Worm (Caenorhabditis elegans): Measurements from ENCODE around the gene ags-3.

ags-3 gene

ce11 chrX:5297942-5298611 is 5.3 kb downstream of the ags-3 start, which contains the start of gene ift-81 (continued):
- peak in 1 of 2 experiments; percentile 8 for TF ChIP-seq ztf-11 (tag; optimal IDR thresholded peaks at IDR 0.05)
- no peak for TF ChIP-seq sox-4 (tag; optimal IDR thresholded peaks at IDR 0.05)
- no peak for TF ChIP-seq F16B12.6 (tag; optimal IDR thresholded peaks at IDR 0.05)
- TF ChIP-seq irx-1 (tag; optimal IDR thresholded peaks at IDR 0.05): no peak
- no peak for TF ChIP-seq jun-1 (tag; optimal IDR thresholded peaks at IDR 0.05)
- TF ChIP-seq unc-130 (tag; optimal IDR thresholded peaks at IDR 0.05): no peak
- TF ChIP-seq skn-1 (tag; optimal IDR thresholded peaks at IDR 0.05): peak; percentile 37
- TF ChIP-seq aha-1 (tag; optimal IDR thresholded peaks at IDR 0.05): no peak
- no peak for TF ChIP-seq unc-30 (tag; optimal IDR thresholded peaks at IDR 0.05)
- no peak for TF ChIP-seq mep-1 (tag; optimal IDR thresholded peaks at IDR 0.05)
- no peak for TF ChIP-seq nhr-85 (tag)
- TF ChIP-seq vab-15 (tag; optimal IDR thresholded peaks at IDR 0.05): no peak
- TF ChIP-seq nhr-84 (tag; optimal IDR thresholded peaks at IDR 0.05): no peak
- TF ChIP-seq ceh-63 (GFP tag; optimal IDR thresholded peaks at IDR 0.05): no peak
- peak; percentile 68 for TF ChIP-seq dsc-1 (tag; optimal IDR thresholded peaks at IDR 0.05)
- peak; percentile 26 for TF ChIP-seq lin-39 (tag; optimal IDR thresholded peaks at IDR 0.05)
- TF ChIP-seq alr-1 (tag; optimal IDR thresholded peaks at IDR 0.05; ENCODE audit: borderline replicate concordance): no peak
- TF ChIP-seq snu-23 (GFP tag; optimal IDR thresholded peaks at IDR 0.05): peak; percentile 64
- TF ChIP-seq egl-27 (tag; optimal IDR thresholded peaks at IDR 0.05): no peak
- peak; percentile 15 for TF ChIP-seq nhr-77 (tag; optimal IDR thresholded peaks at IDR 0.05)
- no peak for TF ChIP-seq pag-3 (tag; optimal IDR thresholded peaks at IDR 0.05; ENCODE audit: borderline replicate concordance, insufficient read depth)
- peak; percentile 58 to 63 for TF ChIP-seq lsy-2 (tag; optimal IDR thresholded peaks at IDR 0.05)
- no peak for TF ChIP-seq nhr-237 (tag; optimal IDR thresholded peaks at IDR 0.05)
- no peak for TF ChIP-seq fos-1 (tag; optimal IDR thresholded peaks at IDR 0.05)
- TF ChIP-seq pqm-1 (tag; optimal IDR thresholded peaks at IDR 0.05): no peak
- TF ChIP-seq C34B4.2 (tag; optimal IDR thresholded peaks at IDR 0.05): no peak
- TF ChIP-seq aly-2 (tag; optimal IDR thresholded peaks at IDR 0.05): no peak
- no peak for TF ChIP-seq zag-1 (tag; optimal IDR thresholded peaks at IDR 0.05)
- TF ChIP-seq nhr-20 (tag; optimal IDR thresholded peaks at IDR 0.05): peak; percentile 49
- TF ChIP-seq blmp-1 (tag; optimal IDR thresholded peaks at IDR 0.05): no peak
- no peak; the same call in 1 of the 2 replicates for TF ChIP-seq isw-1 (GFP tag; IDR thresholded peaks at IDR 0.05)
- no peak for TF ChIP-seq ceh-90 (tag; optimal IDR thresholded peaks at IDR 0.05)
- TF ChIP-seq mab-9 (GFP tag; IDR thresholded peaks at IDR 0.05): no peak
- TF ChIP-seq ets-5 (GFP tag; IDR thresholded peaks at IDR 0.05): no peak
- no peak for TF ChIP-seq zip-4 (GFP tag; optimal IDR thresholded peaks at IDR 0.05)
- TF ChIP-seq mdl-1 (tag; optimal IDR thresholded peaks at IDR 0.05): peak in 1 of 2 experiments; percentile 32
- TF ChIP-seq lin-14 (GFP tag; optimal IDR thresholded peaks at IDR 0.05): peak; percentile 79
- TF ChIP-seq unc-62 (GFP tag; optimal IDR thresholded peaks at IDR 0.05): no peak
- no peak for TF ChIP-seq nhr-90 (tag; optimal IDR thresholded peaks at IDR 0.05; ENCODE audit: poor library complexity)
- peak; percentile 68 for TF ChIP-seq xbp-1 (tag; optimal IDR thresholded peaks at IDR 0.05)
- TF ChIP-seq sup-37 (GFP tag; optimal IDR thresholded peaks at IDR 0.05): no peak
- peak; percentile 81 for TF ChIP-seq nhr-71 (tag; optimal IDR thresholded peaks at IDR 0.05)
- peak; percentile 73 for TF ChIP-seq nhr-47 (tag; optimal IDR thresholded peaks at IDR 0.05)
- TF ChIP-seq sptf-1 (tag; optimal IDR thresholded peaks at IDR 0.05): no peak
- no peak for TF ChIP-seq Y116A8C.19 (tag; optimal IDR thresholded peaks at IDR 0.05; ENCODE audit: borderline replicate concordance)

All from whole organism, L1 larva.